Fruit fly (Drosophila melanogaster) whole organism, embryonic: Measurements from ENCODE around the gene lqfR.

Experiments
- Asciz ChIP-seq: fragments of 200-800 bp; sonication (Bioruptor generic); optimal IDR thresholded peaks from 2 replicates; lab custom pipeline; 2017; ENCODE audit warnings: missing biosample characterization, mild to moderate bottlenecking, missing genetic modification characterization, missing genetic modification reagents
- Blimp-1 ChIP-seq: fragments of 200-800 bp; sonication (Bioruptor generic); optimal IDR thresholded peaks from 3 replicates; lab custom pipeline; 2018; ENCODE audit warnings: missing biosample characterization, missing genetic modification characterization, mild to moderate bottlenecking, moderate library complexity, missing genetic modification reagents
- Bteb2 ChIP-seq: fragments of 200-800 bp; sonication (Bioruptor generic); optimal IDR thresholded peaks from 2 replicates; lab custom pipeline; 2016; ENCODE audit warnings: missing biosample characterization, missing genetic modification characterization
- CG10979 ChIP-seq: fragments of 200-800 bp; sonication (Bioruptor generic); optimal IDR thresholded peaks from 2 replicates; lab custom pipeline; 2018; ENCODE audit warnings: missing biosample characterization, mild to moderate bottlenecking, missing genetic modification characterization, moderate library complexity
- CG11695 ChIP-seq: fragments of 200-800 bp; sonication (Bioruptor generic); IDR thresholded peaks from 3 replicates; pipeline ENCODE4 v1.3.6; 2022; ENCODE audit warnings: missing biosample characterization, missing genetic modification characterization
- CG12071 ChIP-seq: fragments of 200-800 bp; sonication (Bioruptor generic); optimal IDR thresholded peaks from 3 replicates; lab custom pipeline; 2018; ENCODE audit warnings: missing biosample characterization, mild to moderate bottlenecking, missing genetic modification characterization
- CG12299 ChIP-seq: fragments of 200-800 bp; sonication (Bioruptor generic); optimal IDR thresholded peaks from 2 replicates; lab custom pipeline; 2018; ENCODE audit warnings: missing biosample characterization, mild to moderate bottlenecking, missing genetic modification characterization
- CG13775 ChIP-seq: fragments of 200-800 bp; sonication (Bioruptor generic); optimal IDR thresholded peaks from 3 replicates; lab custom pipeline; 2017; ENCODE audit warnings: missing biosample characterization, mild to moderate bottlenecking, missing genetic modification characterization
- CG18476 ChIP-seq: fragments of 200-800 bp; sonication (Bioruptor generic); optimal IDR thresholded peaks from 2 replicates; lab custom pipeline; 2016; ENCODE audit warnings: missing biosample characterization, mild to moderate bottlenecking, missing genetic modification characterization
- CG2129 ChIP-seq: fragments of 200-800 bp; sonication (Bioruptor generic); IDR thresholded peaks from 2 replicates; pipeline ENCODE4 v1.3.6; 2022; ENCODE audit warnings: missing biosample characterization, missing genetic modification characterization; ENCODE audit not compliant: partially characterized antibody
- CG31441 ChIP-seq: fragments of 200-800 bp; sonication (Bioruptor generic); IDR thresholded peaks from 2 replicates; pipeline ENCODE4 v1.3.6; 2022; ENCODE audit warnings: missing biosample characterization, missing genetic modification characterization
- CG3163 ChIP-seq: fragments of 200-800 bp; sonication (Bioruptor generic); optimal IDR thresholded peaks from 3 replicates; lab custom pipeline; 2016; ENCODE audit warnings: missing biosample characterization, missing genetic modification characterization
- CG6175 ChIP-seq: fragments of 200-800 bp; sonication (Bioruptor generic); IDR thresholded peaks from 3 replicates; pipeline ENCODE4 v1.3.6; 2022; ENCODE audit warnings: missing biosample characterization, missing genetic modification characterization
- CG7745 ChIP-seq: fragments of 200-800 bp; sonication (Bioruptor generic); optimal IDR thresholded peaks from 2 replicates; lab custom pipeline; 2018; ENCODE audit warnings: missing biosample characterization, mild to moderate bottlenecking, missing genetic modification characterization, moderate library complexity
- CG9437 ChIP-seq: fragments of 200-800 bp; sonication (Bioruptor generic); optimal IDR thresholded peaks from 2 replicates; lab custom pipeline; 2018; ENCODE audit warnings: missing biosample characterization, mild to moderate bottlenecking, missing genetic modification characterization
- CG9727 ChIP-seq: fragments of 200-800 bp; sonication (Bioruptor generic); optimal IDR thresholded peaks from 3 replicates; lab custom pipeline; 2017; ENCODE audit warnings: missing biosample characterization, mild to moderate bottlenecking, missing genetic modification characterization
- Chrac-16 ChIP-seq: fragments of 200-800 bp; sonication (Bioruptor generic); optimal IDR thresholded peaks from 3 replicates; lab custom pipeline; 2016; ENCODE audit warnings: missing biosample characterization, missing genetic modification characterization
- D19A ChIP-seq: fragments of 200-800 bp; optimal IDR thresholded peaks from 3 replicates; lab custom pipeline; 2019; ENCODE audit warnings: missing biosample characterization, mild to moderate bottlenecking, missing genetic modification characterization, moderate library complexity
- Dad ChIP-seq: fragments of 200-800 bp; sonication (Bioruptor generic); optimal IDR thresholded peaks from 3 replicates; lab custom pipeline; 2016; ENCODE audit warnings: missing biosample characterization, missing genetic modification characterization
- Ets97D ChIP-seq: fragments of 200-800 bp; sonication (Bioruptor generic); optimal IDR thresholded peaks from 3 replicates; lab custom pipeline; 2016; ENCODE audit warnings: missing biosample characterization, missing genetic modification characterization
- HHEX ChIP-seq: fragments of 200-800 bp; sonication (Bioruptor generic); optimal IDR thresholded peaks from 3 replicates; lab custom pipeline; 2017; ENCODE audit warnings: missing biosample characterization, mild to moderate bottlenecking, missing genetic modification characterization, missing genetic modification reagents
- Neu2 ChIP-seq: fragments of 200-800 bp; sonication (Bioruptor generic); optimal IDR thresholded peaks from 3 replicates; lab custom pipeline; 2016; ENCODE audit warnings: missing biosample characterization, missing genetic modification characterization, borderline replicate concordance
- Sin3A ChIP-seq: fragments of >200 bp; optimal IDR thresholded peaks from 2 replicates; lab custom pipeline; 2018
- Vsx1 ChIP-seq: fragments of 200-800 bp; sonication (Bioruptor generic); optimal IDR thresholded peaks from 2 replicates; lab custom pipeline; 2017; ENCODE audit warnings: missing biosample characterization, mild to moderate bottlenecking, missing genetic modification characterization, missing genetic modification reagents
- ap ChIP-seq: fragments of 200-800 bp; sonication (Bioruptor generic); IDR thresholded peaks from 2 replicates; pipeline ENCODE4 v1.3.6; 2022; ENCODE audit warnings: missing biosample characterization, missing genetic modification characterization
- crp ChIP-seq, 2 experiments: fragments of 200-800 bp; sonication (Bioruptor generic); optimal IDR thresholded peaks; 2 replicates in 1 of 2; 3 replicates in 1 of 2; lab custom pipeline; 2017; ENCODE audit warnings: missing biosample characterization in 2 of 2, missing genetic modification characterization in 2 of 2, mild to moderate bottlenecking in 1 of 2, moderate library complexity in 1 of 2
- cwo ChIP-seq: fragments of 200-800 bp; sonication (Bioruptor generic); optimal IDR thresholded peaks from 3 replicates; lab custom pipeline; 2017; ENCODE audit warnings: missing biosample characterization, missing genetic modification characterization, mild to moderate bottlenecking, moderate library complexity, missing genetic modification reagents
- dan ChIP-seq: fragments of 200-800 bp; sonication (Bioruptor generic); IDR thresholded peaks from 2 replicates; pipeline ENCODE4 v1.3.6; 2022; ENCODE audit warnings: missing biosample characterization, missing genetic modification characterization
- dimm ChIP-seq: fragments of 200-800 bp; sonication (Bioruptor generic); IDR thresholded peaks from 2 replicates; pipeline ENCODE4 v1.3.6; 2022; ENCODE audit warnings: missing biosample characterization, missing genetic modification characterization
- disco-r ChIP-seq: fragments of 200-800 bp; sonication (Bioruptor generic); optimal IDR thresholded peaks from 2 replicates; lab custom pipeline; 2016; ENCODE audit warnings: missing biosample characterization, missing genetic modification characterization
- dmrt11E ChIP-seq: fragments of 200-800 bp; sonication (Bioruptor generic); optimal IDR thresholded peaks from 3 replicates; lab custom pipeline; 2018; ENCODE audit warnings: missing biosample characterization, mild to moderate bottlenecking, missing genetic modification characterization, moderate library complexity
- fd64A ChIP-seq: fragments of 200-800 bp; sonication (Bioruptor generic); optimal IDR thresholded peaks from 3 replicates; lab custom pipeline; 2018; ENCODE audit warnings: missing biosample characterization, mild to moderate bottlenecking, missing genetic modification characterization
- fd96Cb ChIP-seq: fragments of 200-800 bp; sonication (Bioruptor generic); optimal IDR thresholded peaks from 2 replicates; lab custom pipeline; 2018; ENCODE audit warnings: missing biosample characterization, mild to moderate bottlenecking, missing genetic modification characterization, moderate library complexity
- ind ChIP-seq: fragments of 200-800 bp; sonication (Bioruptor generic); optimal IDR thresholded peaks from 3 replicates; lab custom pipeline; 2016; ENCODE audit warnings: missing biosample characterization, missing genetic modification characterization
- kni ChIP-seq: fragments of 200-800 bp; sonication (Bioruptor generic); optimal IDR thresholded peaks from 3 replicates; lab custom pipeline; 2017; ENCODE audit warnings: mild to moderate bottlenecking, missing biosample characterization, missing genetic modification reagents, missing genetic modification characterization
- nom ChIP-seq: fragments of 200-800 bp; sonication (Bioruptor generic); optimal IDR thresholded peaks from 2 replicates; lab custom pipeline; 2017; ENCODE audit warnings: missing biosample characterization, missing genetic modification characterization, mild to moderate bottlenecking, moderate library complexity, missing genetic modification reagents
- otp ChIP-seq: fragments of 200-800 bp; sonication (Bioruptor generic); IDR thresholded peaks from 3 replicates; pipeline ENCODE4, ENCODE4 v1.3.6; 2022; ENCODE audit warnings: missing biosample characterization, missing genetic modification characterization
- p53 ChIP-seq: fragments of 200-800 bp; sonication (Bioruptor generic); optimal IDR thresholded peaks from 2 replicates; lab custom pipeline; 2016; ENCODE audit warnings: missing biosample characterization, missing genetic modification characterization
- pfk ChIP-seq: fragments of 200-800 bp; sonication (Bioruptor generic); optimal IDR thresholded peaks from 2 replicates; lab custom pipeline; 2018; ENCODE audit warnings: missing biosample characterization, mild to moderate bottlenecking, missing genetic modification characterization, moderate library complexity
- ranshi ChIP-seq: fragments of 200-800 bp; sonication (Bioruptor generic); IDR thresholded peaks from 2 replicates; pipeline ENCODE4 v1.3.6; 2022; ENCODE audit warnings: missing biosample characterization, missing genetic modification characterization
- sd ChIP-seq: fragments of 200-800 bp; sonication (Bioruptor generic); optimal IDR thresholded peaks from 3 replicates; lab custom pipeline; 2018; ENCODE audit warnings: missing biosample characterization, mild to moderate bottlenecking, missing genetic modification characterization, moderate library complexity
- sens-2 ChIP-seq: fragments of 200-800 bp; sonication (Bioruptor generic); IDR thresholded peaks from 2 replicates; pipeline ENCODE4 v1.3.6; 2022; ENCODE audit warnings: missing biosample characterization, missing genetic modification characterization
- sima ChIP-seq: fragments of 200-800 bp; sonication (Bioruptor generic); optimal IDR thresholded peaks from 2 replicates; lab custom pipeline; 2016; ENCODE audit warnings: missing biosample characterization, missing genetic modification characterization
- tgo ChIP-seq: fragments of 200-800 bp; sonication (Bioruptor generic); IDR thresholded peaks from 3 replicates; pipeline ENCODE4 v1.3.6; 2022; ENCODE audit warnings: missing biosample characterization, missing genetic modification characterization
- tin ChIP-seq: fragments of 200-800 bp; sonication (Bioruptor generic); optimal IDR thresholded peaks from 3 replicates; lab custom pipeline; 2016; ENCODE audit warnings: missing biosample characterization, missing genetic modification characterization
- trem ChIP-seq: fragments of 200-800 bp; optimal IDR thresholded peaks from 3 replicates; lab custom pipeline; 2019; ENCODE audit warnings: missing biosample characterization, mild to moderate bottlenecking, missing genetic modification characterization, moderate library complexity
- unpg ChIP-seq: fragments of 200-800 bp; sonication (Bioruptor generic); optimal IDR thresholded peaks from 3 replicates; lab custom pipeline; 2018; ENCODE audit warnings: missing biosample characterization, mild to moderate bottlenecking, missing genetic modification characterization, moderate library complexity
- wek ChIP-seq: fragments of 200-800 bp; sonication (Bioruptor generic); optimal IDR thresholded peaks from 3 replicates; lab custom pipeline; 2018; ENCODE audit warnings: missing biosample characterization, mild to moderate bottlenecking, missing genetic modification characterization, moderate library complexity
- zen ChIP-seq: fragments of 200-800 bp; sonication (Bioruptor generic); optimal IDR thresholded peaks from 3 replicates; lab custom pipeline; 2018; ENCODE audit warnings: missing biosample characterization, mild to moderate bottlenecking, missing genetic modification characterization, moderate library complexity

Gene lqfR

dm6 chr3R:22461673-22462585, 50.8 kb downstream of the lqfR start, which contains the start of the genes Rpn7 and AP-2mu (continued):
- no peak for TF ChIP-seq CG12299 (tag; lab: Kevin White, UChicago)
- TF ChIP-seq unpg = no peak
- TF ChIP-seq Sin3A (lab: Kevin White, UChicago) = no peak
- no peak for TF ChIP-seq ap (GFP tag; lab: Robert Waterston, UW)
- no peak for TF ChIP-seq Chrac-16 (GFP tag; lab: Kevin White, UChicago)
- no peak for TF ChIP-seq CG9437 (GFP tag; lab: Kevin White, UChicago)
- no peak for TF ChIP-seq D19A (tag; lab: Kevin White, UChicago)
- no peak for TF ChIP-seq CG2129 (GFP tag; lab: Robert Waterston, UW)
- TF ChIP-seq CG7745 (tag; lab: Kevin White, UChicago) = no peak
- TF ChIP-seq fd96Cb (tag; lab: Kevin White, UChicago) = no peak
- no peak for TF ChIP-seq disco-r (GFP tag; lab: Kevin White, UChicago)
- TF ChIP-seq Neu2 (GFP tag; lab: Kevin White, UChicago) = no peak
- no peak for TF ChIP-seq tgo (GFP tag; lab: Robert Waterston, UW)
- TF ChIP-seq HHEX (GFP tag; lab: Kevin White, UChicago) = no peak
- no peak for TF ChIP-seq nom (GFP tag; lab: Kevin White, UChicago)
- TF ChIP-seq zen = no peak
- no peak for TF ChIP-seq CG11695 (GFP tag; lab: Robert Waterston, UW)
- no peak for TF ChIP-seq cwo
- no peak for TF ChIP-seq dan (GFP tag; lab: Robert Waterston, UW)
- no peak for TF ChIP-seq wek (GFP tag; lab: Kevin White, UChicago)
- no peak for TF ChIP-seq CG18476 (GFP tag; lab: Kevin White, UChicago)
- TF ChIP-seq sd (tag; lab: Kevin White, UChicago) = peak; percentile 7
- peak; percentile 21 for TF ChIP-seq trem
- TF ChIP-seq Vsx1 = no peak
- TF ChIP-seq ind (GFP tag; lab: Kevin White, UChicago) = peak; percentile 19
- TF ChIP-seq Blimp-1 (GFP tag; lab: Kevin White, UChicago) = no peak
- peak; percentile 4 for TF ChIP-seq CG13775 (GFP tag; lab: Kevin White, UChicago)
- no peak for TF ChIP-seq pfk (GFP tag; lab: Kevin White, UChicago)
- TF ChIP-seq p53 (GFP tag; lab: Kevin White, UChicago) = no peak
- TF ChIP-seq ranshi (GFP tag; lab: Robert Waterston, UW) = no peak
- TF ChIP-seq Bteb2 (GFP tag; lab: Kevin White, UChicago) = no peak
- peak; percentile 8 for TF ChIP-seq Ets97D (GFP tag; lab: Kevin White, UChicago)
- peak; percentile 10 for TF ChIP-seq kni
- TF ChIP-seq dimm = no peak
- no peak for TF ChIP-seq CG3163 (GFP tag; lab: Kevin White, UChicago)
- TF ChIP-seq tin (GFP tag; lab: Kevin White, UChicago) = no peak
- TF ChIP-seq crp (GFP tag; optimal IDR thresholded peaks at IDR 0.05; lab: Kevin White, UChicago) = peak in 1 of 2 experiments; percentile 25
- TF ChIP-seq sens-2 (GFP tag; lab: Robert Waterston, UW) = no peak
- no peak for TF ChIP-seq fd64A (GFP tag; lab: Kevin White, UChicago)
- TF ChIP-seq Dad (GFP tag; lab: Kevin White, UChicago) = no peak
- no peak for TF ChIP-seq otp
- no peak for TF ChIP-seq dmrt11E (tag; lab: Kevin White, UChicago)
- TF ChIP-seq CG12071 = no peak
- TF ChIP-seq CG31441 (GFP tag; lab: Robert Waterston, UW) = peak; percentile 52; the same call in 1 of the 2 replicates
- TF ChIP-seq Asciz (GFP tag; lab: Kevin White, UChicago) = no peak
- no peak for TF ChIP-seq CG10979 (tag; lab: Kevin White, UChicago)
- TF ChIP-seq CG6175 (GFP tag; lab: Robert Waterston, UW) = no peak
- TF ChIP-seq CG9727 = peak; percentile 19
- TF ChIP-seq sima (GFP tag; lab: Kevin White, UChicago) = no peak
